Fruit fly (Drosophila melanogaster) whole organism, wandering third instar larva: ENCODE results near the gene CG32195.

Experiments used
- Dif ChIP-seq: fragments of 200-275, 200-300 bp; sonication (Bioruptor generic); optimal IDR thresholded peaks from 2 replicates; lab custom pipeline; 2018; ENCODE audit warnings: missing biosample characterization, missing genetic modification characterization; ENCODE audit not compliant: partially characterized antibody
- fru ChIP-seq: fragments of 200-800 bp; sonication (Bioruptor generic); optimal IDR thresholded peaks from 3 replicates; lab custom pipeline; 2016; ENCODE audit warnings: missing biosample characterization, mild to moderate bottlenecking, missing genetic modification characterization

dm6 chr3L:18072023-18072422, 40.7 kb upstream of the CG32195 start, which contains the start of gene CG44005:
- no peak for TF ChIP-seq Dif (GFP tag; lab: Kevin White, UChicago)
- TF ChIP-seq fru, result no peak
